Worm (Caenorhabditis elegans) whole organism, L2 larva: ENCODE data around the gene T11F9.1.

Source experiments
- C34F6.9 ChIP-seq: fragments of 150-350 bp; optimal IDR thresholded peaks from 2 replicates; lab custom pipeline; 2014; ENCODE audit warnings: missing biosample characterization, missing genetic modification characterization
- Y55F3AM.14 ChIP-seq: fragments of 200-800 bp; sonication (Bioruptor generic); optimal IDR thresholded peaks from 2 replicates; lab custom pipeline; 2018; ENCODE audit warnings: mild to moderate bottlenecking, missing genetic modification characterization, missing compliant biosample characterization
- ZK546.5 ChIP-seq: sonication (generic microtip); optimal IDR thresholded peaks from 2 replicates; lab custom pipeline; 2017; ENCODE audit warnings: missing biosample characterization, missing genetic modification characterization
- aly-2 ChIP-seq: fragments of 150-350 bp; optimal IDR thresholded peaks from 2 replicates; lab custom pipeline; 2014; ENCODE audit warnings: missing biosample characterization, missing genetic modification characterization
- ama-1 ChIP-seq: fragments of 150-350 bp; optimal IDR thresholded peaks from 2 replicates; lab custom pipeline; 2018; ENCODE audit warnings: inconsistent platforms
- ceh-16 ChIP-seq: fragments of 150-350 bp; optimal IDR thresholded peaks from 2 replicates; lab custom pipeline; 2014; ENCODE audit warnings: missing biosample characterization, missing genetic modification characterization
- ceh-82 ChIP-seq: fragments of 150-350 bp; optimal IDR thresholded peaks from 2 replicates; lab custom pipeline; 2014; ENCODE audit warnings: missing biosample characterization, missing genetic modification characterization
- elt-1 ChIP-seq: fragments of 150-350 bp; optimal IDR thresholded peaks from 2 replicates; lab custom pipeline; 2014; ENCODE audit warnings: missing biosample characterization, missing genetic modification characterization
- elt-3 ChIP-seq: sonication (generic microtip); optimal IDR thresholded peaks from 2 replicates; lab custom pipeline; 2017; ENCODE audit warnings: missing biosample characterization, missing genetic modification characterization
- fos-1 ChIP-seq: fragments of 150-350 bp; optimal IDR thresholded peaks from 2 replicates; lab custom pipeline; 2014; ENCODE audit warnings: missing biosample characterization, missing genetic modification characterization
- gmeb-1 ChIP-seq: fragments of 150-350 bp; optimal IDR thresholded peaks from 2 replicates; lab custom pipeline; 2014; ENCODE audit warnings: missing biosample characterization, missing genetic modification characterization
- lin-11 ChIP-seq: fragments of 150-350 bp; sonication (generic microtip); optimal IDR thresholded peaks from 2 replicates; lab custom pipeline; 2014; ENCODE audit warnings: missing biosample characterization, missing genetic modification characterization, inconsistent platforms, mixed read lengths
- lin-13 ChIP-seq: fragments of 150-350 bp; optimal IDR thresholded peaks from 2 replicates; lab custom pipeline; 2014; ENCODE audit warnings: missing biosample characterization, missing genetic modification reagents, missing genetic modification characterization
- mab-5 ChIP-seq: fragments of 150-350 bp; optimal IDR thresholded peaks from 2 replicates; lab custom pipeline; 2014; ENCODE audit warnings: missing biosample characterization, missing genetic modification characterization
- mbf-1 ChIP-seq: sonication (generic microtip); optimal IDR thresholded peaks from 2 replicates; lab custom pipeline; 2017; ENCODE audit warnings: missing biosample characterization, missing genetic modification characterization
- nhr-10 ChIP-seq: sonication (generic microtip); optimal IDR thresholded peaks from 2 replicates; lab custom pipeline; 2017; ENCODE audit warnings: missing biosample characterization, missing genetic modification characterization
- nhr-11 ChIP-seq: fragments of 150-350 bp; optimal IDR thresholded peaks from 2 replicates; lab custom pipeline; 2014; ENCODE audit warnings: missing biosample characterization, missing genetic modification characterization
- nhr-12 ChIP-seq: fragments of 150-350 bp; optimal IDR thresholded peaks from 2 replicates; lab custom pipeline; 2014; ENCODE audit warnings: missing biosample characterization, missing genetic modification characterization
- nhr-129 ChIP-seq: fragments of 150-350 bp; optimal IDR thresholded peaks from 2 replicates; lab custom pipeline; 2014; ENCODE audit warnings: missing biosample characterization, missing genetic modification characterization
- nhr-21 ChIP-seq: fragments of 150-350 bp; optimal IDR thresholded peaks from 2 replicates; lab custom pipeline; 2014; ENCODE audit warnings: missing biosample characterization, missing genetic modification characterization
- nhr-237 ChIP-seq: fragments of 150-350 bp; optimal IDR thresholded peaks from 2 replicates; lab custom pipeline; 2014; ENCODE audit warnings: missing biosample characterization, missing genetic modification characterization
- nhr-25 ChIP-seq: fragments of 150-350 bp; sonication (generic microtip); optimal IDR thresholded peaks from 3 replicates; lab custom pipeline; 2014; ENCODE audit warnings: missing biosample characterization, missing genetic modification characterization
- nhr-6 ChIP-seq: fragments of 150-350 bp; optimal IDR thresholded peaks from 2 replicates; lab custom pipeline; 2014; ENCODE audit warnings: missing biosample characterization, missing genetic modification characterization
- nhr-77 ChIP-seq: fragments of 150-350 bp; optimal IDR thresholded peaks from 2 replicates; lab custom pipeline; 2014; ENCODE audit warnings: missing biosample characterization, missing genetic modification characterization
- peb-1 ChIP-seq: fragments of 150-350 bp; optimal IDR thresholded peaks from 2 replicates; lab custom pipeline; 2014; ENCODE audit warnings: missing biosample characterization, missing genetic modification characterization
- sem-4 ChIP-seq: fragments of 150-350 bp; optimal IDR thresholded peaks from 2 replicates; lab custom pipeline; 2014; ENCODE audit warnings: missing biosample characterization, missing genetic modification reagents, missing genetic modification characterization
- skn-1 ChIP-seq: sonication (generic microtip); optimal IDR thresholded peaks from 2 replicates; lab custom pipeline; 2017; ENCODE audit warnings: missing biosample characterization, missing genetic modification characterization
- snpc-4 ChIP-seq: fragments of 150-350 bp; optimal IDR thresholded peaks from 2 replicates; lab custom pipeline; 2014; ENCODE audit warnings: missing biosample characterization, missing genetic modification characterization
- unc-39 ChIP-seq: fragments of 150-350 bp; optimal IDR thresholded peaks from 2 replicates; lab custom pipeline; 2014; ENCODE audit warnings: missing biosample characterization, missing genetic modification characterization
- unc-62 ChIP-seq: fragments of 150-350 bp; optimal IDR thresholded peaks from 2 replicates; lab custom pipeline; 2014; ENCODE audit warnings: missing biosample characterization, missing genetic modification reagents, missing genetic modification characterization
- zag-1 ChIP-seq: fragments of 150-350 bp; optimal IDR thresholded peaks from 2 replicates; lab custom pipeline; 2014; ENCODE audit warnings: missing biosample characterization, missing genetic modification characterization
- ztf-1 ChIP-seq: fragments of 200-800 bp; sonication (Bioruptor generic); conservative IDR thresholded peaks from 2 replicates; pipeline ENCODE4 v1.3.6; 2022; ENCODE audit warnings: missing genetic modification characterization, missing compliant biosample characterization
- ztf-11 ChIP-seq: sonication (generic microtip); optimal IDR thresholded peaks from 2 replicates; lab custom pipeline; 2017; ENCODE audit warnings: missing biosample characterization, missing genetic modification characterization
- ztf-4 ChIP-seq: fragments of 150-350 bp; optimal IDR thresholded peaks from 2 replicates; lab custom pipeline; 2014; ENCODE audit warnings: missing biosample characterization, missing genetic modification characterization

The T11F9.1 gene

ce11 chrV:11415059-11415458 is 44.3 kb upstream of the T11F9.1 start, which contains the start of gene deg-3:
Gene deg-3 (minus strand): TSS chrV:11415159.
- TF ChIP-seq sem-4 (tag; lab: Kevin White, UChicago), result no peak
- TF ChIP-seq lin-13 (GFP tag; lab: Kevin White, UChicago), result no peak

ce11 chrV:11421605-11422004 is 37.8 kb upstream of the T11F9.1 start, which contains the start of gene des-2:
Gene des-2 (minus strand): TSS chrV:11421705.
- TF ChIP-seq sem-4 (tag; lab: Kevin White, UChicago) (no peak), lin-11 (tag; lab: Kevin White, UChicago) (no peak), nhr-10 (tag; lab: Kevin White, UChicago) (no peak), mab-5 (tag; lab: Kevin White, UChicago) (no peak), nhr-25 (tag; lab: Kevin White, UChicago) (no peak), nhr-6 (tag; lab: Kevin White, UChicago) (no peak), peb-1 (tag; lab: Kevin White, UChicago) (no peak), ZK546.5 (tag; lab: Kevin White, UChicago) (no peak), nhr-237 (tag; lab: Kevin White, UChicago) (no peak), skn-1 (tag; lab: Kevin White, UChicago) (no peak), ceh-82 (no peak)

ce11 chrV:11424565-11424964 is 34.8 kb upstream of the T11F9.1 start, which contains the start of gene T26H10.2:
Gene T26H10.2 (minus strand): TSS chrV:11424665.
- TF ChIP-seq elt-1 (tag; lab: Kevin White, UChicago) (no peak), elt-3 (tag; lab: Kevin White, UChicago) (no peak), nhr-11 (tag; lab: Kevin White, UChicago) (no peak), ceh-16 (no peak), peb-1 (tag; lab: Kevin White, UChicago) (no peak), snpc-4 (no peak), mab-5 (tag; lab: Kevin White, UChicago) (no peak), sem-4 (tag; lab: Kevin White, UChicago) (no peak), nhr-21 (tag; lab: Kevin White, UChicago) (no peak), skn-1 (tag; lab: Kevin White, UChicago) (no peak), nhr-12 (tag; lab: Kevin White, UChicago) (no peak), mbf-1 (tag; lab: Kevin White, UChicago) (no peak), ztf-1 (no peak)

ce11 chrV:11428728-11429127 is 30.6 kb upstream of the T11F9.1 start:
- TF ChIP-seq ztf-4 (tag; lab: Kevin White, UChicago) (no peak), peb-1 (tag; lab: Kevin White, UChicago) (no peak), C34F6.9 (tag; lab: Kevin White, UChicago) (peak; percentile 36), ztf-11 (no peak), nhr-10 (tag; lab: Kevin White, UChicago) (no peak), unc-39 (tag; lab: Kevin White, UChicago) (no peak), mbf-1 (tag; lab: Kevin White, UChicago) (no peak), gmeb-1 (tag; lab: Kevin White, UChicago) (no peak), lin-13 (GFP tag; lab: Kevin White, UChicago) (no peak), Y55F3AM.14 (GFP tag; lab: Kevin White, UChicago) (no peak), aly-2 (tag; lab: Kevin White, UChicago) (no peak), ZK546.5 (tag; lab: Kevin White, UChicago) (no peak), ceh-16 (no peak), fos-1 (tag; lab: Kevin White, UChicago) (no peak), zag-1 (tag; lab: Kevin White, UChicago) (peak; percentile 43)

- TF ChIP-seq nhr-10 (tag; lab: Kevin White, UChicago) (no peak), mab-5 (tag; lab: Kevin White, UChicago) (no peak), ama-1 (lab: Kevin White, UChicago) (no peak), nhr-77 (no peak), unc-62 (GFP tag; lab: Kevin White, UChicago) (no peak)
Observed at ce11 chrV:11430823-11431222, 28.5 kb upstream of the T11F9.1 start.

ce11 chrV:11435242-11435641 is 24.1 kb upstream of the T11F9.1 start:
- no peak for TF ChIP-seq unc-39 (tag; lab: Kevin White, UChicago)
- no peak for TF ChIP-seq mab-5 (tag; lab: Kevin White, UChicago)
- TF ChIP-seq fos-1 (tag; lab: Kevin White, UChicago), result no peak
- no peak for TF ChIP-seq Y55F3AM.14 (GFP tag; lab: Kevin White, UChicago)
- TF ChIP-seq nhr-129 (tag; lab: Kevin White, UChicago), result no peak
